Fruit fly (Drosophila melanogaster) whole organism, pupa: ENCODE results near the gene OdsH.

Source experiments
- CG12605 ChIP-seq: fragments of 200-800 bp; sonication (Bioruptor generic); IDR thresholded peaks from 2 replicates; pipeline ENCODE4 v1.3.6; 2022; ENCODE audit warnings: missing biosample characterization, missing genetic modification characterization
- CG13204 ChIP-seq: fragments of 200-800 bp; sonication (Bioruptor generic); optimal IDR thresholded peaks from 2 replicates; lab custom pipeline; 2018; ENCODE audit warnings: missing biosample characterization, mild to moderate bottlenecking, missing genetic modification characterization, moderate library complexity
- CG14655 ChIP-seq: fragments of 200-800 bp; sonication (Bioruptor generic); optimal IDR thresholded peaks from 3 replicates; lab custom pipeline; 2017; ENCODE audit warnings: mild to moderate bottlenecking, missing biosample characterization, missing genetic modification reagents, missing genetic modification characterization
- CG15710 ChIP-seq: fragments of 200-800 bp; sonication (Bioruptor generic); optimal IDR thresholded peaks from 2 replicates; lab custom pipeline; 2018; ENCODE audit warnings: missing biosample characterization, mild to moderate bottlenecking, missing genetic modification characterization, moderate library complexity
- CG17806 ChIP-seq: fragments of 200-800 bp; sonication (Bioruptor generic); optimal IDR thresholded peaks from 2 replicates; lab custom pipeline; 2018; ENCODE audit warnings: missing biosample characterization, mild to moderate bottlenecking, missing genetic modification characterization, moderate library complexity
- CG32121 ChIP-seq: fragments of 200-800 bp; sonication (Bioruptor generic); IDR thresholded peaks from 2 replicates; pipeline ENCODE4 v1.3.6; 2022; ENCODE audit warnings: missing biosample characterization, missing genetic modification characterization
- CG34367 ChIP-seq: fragments of 200-800 bp; sonication (Bioruptor generic); optimal IDR thresholded peaks from 2 replicates; lab custom pipeline; 2018; ENCODE audit warnings: missing biosample characterization, mild to moderate bottlenecking, missing genetic modification characterization
- CG4496 ChIP-seq: fragments of 200-800 bp; sonication (Bioruptor generic); IDR thresholded peaks from 3 replicates; pipeline ENCODE4 v1.3.6; 2022; ENCODE audit warnings: missing biosample characterization, missing genetic modification characterization
- CG8159 ChIP-seq: fragments of 200-800 bp; sonication (Bioruptor generic); optimal IDR thresholded peaks from 3 replicates; lab custom pipeline; 2018; ENCODE audit warnings: missing biosample characterization, mild to moderate bottlenecking, missing genetic modification characterization, moderate library complexity
- CG8301 ChIP-seq: fragments of 200-800 bp; sonication (Bioruptor generic); optimal IDR thresholded peaks from 2 replicates; lab custom pipeline; 2018; ENCODE audit warnings: missing biosample characterization, mild to moderate bottlenecking, missing genetic modification characterization
- CG9948 ChIP-seq: fragments of 200-800 bp; sonication (Bioruptor generic); optimal IDR thresholded peaks from 2 replicates; lab custom pipeline; 2018; ENCODE audit warnings: missing biosample characterization, mild to moderate bottlenecking, missing genetic modification characterization, moderate library complexity
- D1 ChIP-seq: fragments of 200-800 bp; sonication (Bioruptor generic); optimal IDR thresholded peaks from 2 replicates; lab custom pipeline; 2018; ENCODE audit warnings: missing biosample characterization, mild to moderate bottlenecking, missing genetic modification characterization, moderate library complexity
- EcR ChIP-seq: fragments of 200-800 bp; sonication (Bioruptor generic); optimal IDR thresholded peaks from 3 replicates; lab custom pipeline; 2019; ENCODE audit warnings: missing biosample characterization, missing genetic modification characterization, mild to moderate bottlenecking, moderate library complexity, missing genetic modification reagents
- Ets98B ChIP-seq: fragments of 200-800 bp; sonication (Bioruptor generic); IDR thresholded peaks from 2 replicates; pipeline ENCODE4 v1.3.6; 2022; ENCODE audit warnings: missing biosample characterization, missing genetic modification characterization
- Pif1A ChIP-seq: fragments of 200-800 bp; sonication (Bioruptor generic); optimal IDR thresholded peaks from 3 replicates; lab custom pipeline; 2016; ENCODE audit warnings: missing biosample characterization, missing genetic modification characterization
- Pif1B ChIP-seq: fragments of 200-800 bp; sonication (Bioruptor generic); optimal IDR thresholded peaks from 3 replicates; lab custom pipeline; 2016; ENCODE audit warnings: missing biosample characterization, missing genetic modification characterization
- Snoo ChIP-seq: fragments of 200-800 bp; sonication (Bioruptor generic); optimal IDR thresholded peaks from 3 replicates; lab custom pipeline; 2017; ENCODE audit warnings: missing biosample characterization, mild to moderate bottlenecking, missing genetic modification characterization, inconsistent platforms
- fd96Ca ChIP-seq: fragments of 200-800 bp; sonication (Bioruptor generic); IDR thresholded peaks from 3 replicates; pipeline ENCODE4 v1.3.6; 2022; ENCODE audit warnings: missing biosample characterization, missing genetic modification characterization
- gl ChIP-seq: fragments of 200-800 bp; sonication (Bioruptor generic); optimal IDR thresholded peaks from 2 replicates; lab custom pipeline; 2018; ENCODE audit warnings: missing biosample characterization, mild to moderate bottlenecking, missing genetic modification characterization
- rn ChIP-seq: fragments of 200-800 bp; sonication (Bioruptor generic); IDR thresholded peaks from 2 replicates; pipeline ENCODE4 v1.3.6; 2022; ENCODE audit warnings: missing biosample characterization, missing genetic modification characterization

Gene OdsH

DNA sequence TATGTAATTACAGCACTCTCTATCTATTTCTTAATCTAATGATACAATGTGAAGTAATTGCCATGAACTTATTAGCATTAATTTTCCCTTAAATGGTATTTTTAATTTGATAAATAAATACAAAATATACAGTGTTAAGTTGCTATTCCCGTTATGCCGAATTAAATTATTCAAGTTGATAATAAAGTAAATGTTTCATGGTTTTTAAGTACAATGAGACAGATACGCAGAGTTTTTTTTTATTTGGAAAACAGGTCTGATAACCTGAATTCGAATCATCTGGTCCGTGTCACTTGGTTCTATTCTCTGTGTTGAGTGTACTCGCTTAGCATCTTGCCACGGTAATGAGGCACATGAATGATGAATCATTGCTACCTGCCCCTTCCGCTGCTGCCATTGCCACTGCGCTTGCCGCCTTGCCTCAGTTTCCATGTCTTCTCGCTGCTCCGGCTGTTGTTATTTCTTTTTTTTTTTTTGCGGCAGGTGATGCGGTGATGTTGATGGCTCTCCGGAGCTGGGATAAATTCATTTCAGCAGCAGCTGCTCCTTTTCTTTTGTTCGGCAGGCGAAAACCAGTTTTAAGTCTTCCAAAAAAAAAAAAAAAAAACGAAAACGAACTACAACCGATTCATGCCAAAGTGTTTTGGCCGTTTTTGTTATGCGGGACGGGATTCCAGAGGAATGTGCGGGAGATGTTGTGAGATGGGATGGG lies 44.9 kb upstream of the OdsH start:
- TF ChIP-seq CG8159 (tag; lab: Kevin White, UChicago) (peak; percentile 64), CG14655 (GFP tag; lab: Kevin White, UChicago) (peak; percentile 57), CG17806 (tag; lab: Kevin White, UChicago) (peak; percentile 6), gl (tag; lab: Kevin White, UChicago) (no peak), CG12605 (no peak), CG9948 (tag; lab: Kevin White, UChicago) (peak; percentile 50), CG34367 (peak; percentile 27), EcR (GFP tag; lab: Kevin White, UChicago) (peak; percentile 37), CG8301 (tag; lab: Kevin White, UChicago) (peak; percentile 23), CG13204 (GFP tag; lab: Kevin White, UChicago) (peak; percentile 57), rn (GFP tag; lab: Robert Waterston, UW) (no peak), CG4496 (GFP tag; lab: Robert Waterston, UW) (0 out of 3 replicates have a peak, but pooled peaks have one; percentile 50), CG15710 (tag; lab: Kevin White, UChicago) (peak; percentile 37)

dm6 chrX:17751658-17752057 lies 39.2 kb upstream of the OdsH start:
- TF ChIP-seq CG32121 (GFP tag; lab: Robert Waterston, UW) = no peak
- no peak for TF ChIP-seq CG8159 (tag; lab: Kevin White, UChicago)
- no peak for TF ChIP-seq Ets98B (GFP tag; lab: Robert Waterston, UW)
- no peak for TF ChIP-seq CG8301 (tag; lab: Kevin White, UChicago)
- TF ChIP-seq D1 (tag; lab: Kevin White, UChicago) = no peak

dm6 chrX:17755158-17755557 lies 35.7 kb upstream of the OdsH start:
- peak; percentile 25 for TF ChIP-seq CG34367
- TF ChIP-seq CG8159 (tag; lab: Kevin White, UChicago) = peak; percentile 61
- TF ChIP-seq CG15710 (tag; lab: Kevin White, UChicago) = peak; percentile 47
- TF ChIP-seq CG14655 (GFP tag; lab: Kevin White, UChicago) = peak; percentile 1
- peak; percentile 55 for TF ChIP-seq CG17806 (tag; lab: Kevin White, UChicago)
- TF ChIP-seq Snoo (tag; lab: Kevin White, UChicago) = no peak
- TF ChIP-seq CG9948 (tag; lab: Kevin White, UChicago) = peak; percentile 52
- TF ChIP-seq Pif1A = no peak

- no peak for TF ChIP-seq CG13204 (GFP tag; lab: Kevin White, UChicago)
- TF ChIP-seq Pif1A = no peak
- TF ChIP-seq EcR (GFP tag; lab: Kevin White, UChicago) = no peak
- no peak for TF ChIP-seq CG9948 (tag; lab: Kevin White, UChicago)
- no peak for TF ChIP-seq CG8301 (tag; lab: Kevin White, UChicago)
- no peak for TF ChIP-seq CG32121 (GFP tag; lab: Robert Waterston, UW)
- no peak for TF ChIP-seq CG14655 (GFP tag; lab: Kevin White, UChicago)
- TF ChIP-seq gl (tag; lab: Kevin White, UChicago) = no peak
- TF ChIP-seq CG17806 (tag; lab: Kevin White, UChicago) = no peak
- no peak for TF ChIP-seq CG4496 (GFP tag; lab: Robert Waterston, UW)
- TF ChIP-seq fd96Ca (GFP tag; lab: Robert Waterston, UW) = no peak
These were observed 34.0 kb upstream of the OdsH start for dm6 chrX:17756845-17757244.

dm6 chrX:17760522-17760921 lies 30.3 kb upstream of the OdsH start:
- TF ChIP-seq CG9948 (tag; lab: Kevin White, UChicago) = peak; percentile 57
- TF ChIP-seq CG15710 (tag; lab: Kevin White, UChicago) = peak; percentile 38
- peak; percentile 40 for TF ChIP-seq CG34367
- TF ChIP-seq Pif1B (GFP tag; lab: Kevin White, UChicago) = peak; percentile 5
- peak; percentile 54 for TF ChIP-seq Snoo (tag; lab: Kevin White, UChicago)
- TF ChIP-seq CG17806 (tag; lab: Kevin White, UChicago) = peak; percentile 52
- peak; percentile 15 for TF ChIP-seq Pif1A
- no peak for TF ChIP-seq gl (tag; lab: Kevin White, UChicago)
- TF ChIP-seq CG8159 (tag; lab: Kevin White, UChicago) = peak; percentile 61
- TF ChIP-seq CG14655 (GFP tag; lab: Kevin White, UChicago) = no peak

dm6 chrX:17762270-17762669 lies 28.5 kb upstream of the OdsH start:
- no peak for TF ChIP-seq Pif1B (GFP tag; lab: Kevin White, UChicago)
- TF ChIP-seq fd96Ca (GFP tag; lab: Robert Waterston, UW) = no peak

DNA sequence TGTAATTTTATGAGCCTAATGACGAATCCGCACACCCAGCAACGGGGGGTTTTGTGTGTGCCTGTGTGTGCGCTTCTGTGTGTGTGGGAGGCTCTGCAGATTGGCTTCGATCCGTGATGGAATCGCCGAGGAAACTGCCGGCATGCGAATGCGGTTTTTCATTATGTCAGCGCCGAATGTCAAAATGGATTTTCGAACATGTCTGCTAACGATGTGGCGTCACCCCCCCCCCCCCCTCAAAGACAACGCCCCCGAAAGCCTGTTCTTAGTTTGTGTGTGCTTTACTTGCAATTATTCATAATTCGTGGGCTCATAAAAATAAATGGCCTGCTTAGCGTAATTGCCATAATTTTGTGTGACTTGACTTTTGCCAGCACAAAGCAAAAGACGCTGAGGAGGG lies 27.2 kb upstream of the OdsH start:
- TF ChIP-seq CG12605 = no peak
- TF ChIP-seq CG9948 (tag; lab: Kevin White, UChicago) = no peak
- TF ChIP-seq CG14655 (GFP tag; lab: Kevin White, UChicago) = no peak
- no peak for TF ChIP-seq CG4496 (GFP tag; lab: Robert Waterston, UW)
- TF ChIP-seq Ets98B (GFP tag; lab: Robert Waterston, UW) = no peak
- TF ChIP-seq CG13204 (GFP tag; lab: Kevin White, UChicago) = no peak
